Worm (Caenorhabditis elegans): ENCODE measurements around the gene unc-83.

Gene unc-83

DNA sequence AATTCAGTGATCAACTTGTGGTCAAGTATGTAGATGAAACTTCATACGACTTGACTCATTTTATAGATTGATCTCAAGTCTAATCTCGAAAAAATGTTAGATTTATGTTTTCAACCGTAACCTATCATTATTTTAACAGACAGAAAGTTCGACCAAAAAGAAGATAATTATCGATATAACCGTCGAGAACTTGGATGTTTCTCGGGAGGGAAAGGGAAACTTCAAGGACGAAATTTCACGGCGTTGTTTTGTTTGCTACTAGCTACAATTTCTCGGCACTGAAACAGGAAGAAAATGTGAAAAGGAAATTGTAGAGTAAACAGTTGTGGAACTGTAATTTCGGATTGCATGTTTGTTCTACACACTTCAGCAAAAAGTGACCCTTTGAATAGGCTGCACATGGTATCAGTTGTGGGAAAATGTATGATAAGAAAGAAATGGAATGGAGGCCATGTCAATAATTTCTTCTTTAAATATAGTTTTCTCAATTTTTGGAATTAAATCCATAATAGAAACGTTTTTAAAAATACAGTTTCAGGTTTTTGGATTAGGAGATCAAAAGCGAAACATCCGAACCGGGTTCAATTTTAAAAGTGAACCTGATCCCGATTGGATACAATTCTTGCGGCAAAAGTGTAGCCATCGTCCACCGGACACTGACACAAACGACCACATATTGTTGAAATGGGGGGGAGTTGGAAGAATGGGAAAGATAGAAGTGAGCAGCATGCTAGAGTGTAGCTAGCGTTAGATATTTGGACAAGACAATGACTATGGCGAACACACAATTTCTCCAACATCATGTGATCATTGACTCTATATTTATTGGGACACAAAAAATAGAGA lies 34.1 kb upstream of the unc-83 start (continued):
- TF ChIP-seq dmd-9 (GFP tag; IDR thresholded peaks at IDR 0.05): no peak
- no peak for TF ChIP-seq daf-12 (tag; optimal IDR thresholded peaks at IDR 0.05)
- TF ChIP-seq skn-1 (tag; optimal IDR thresholded peaks at IDR 0.05): no peak
- no peak for TF ChIP-seq pha-4 (GFP tag; IDR thresholded peaks at IDR 0.05)
- no peak for TF ChIP-seq pha-4 (tag; optimal IDR thresholded peaks at IDR 0.05)
- TF ChIP-seq zip-11 (GFP tag; IDR thresholded peaks at IDR 0.05): no peak
- TF ChIP-seq mxl-3 (GFP tag; optimal IDR thresholded peaks at IDR 0.05): no peak
- TF ChIP-seq madf-5 (GFP tag; IDR thresholded peaks at IDR 0.05): no peak
- no peak for TF ChIP-seq lin-1 (GFP tag; IDR thresholded peaks at IDR 0.05)
- TF ChIP-seq daf-19 (GFP tag; conservative IDR thresholded peaks at IDR 0.05): no peak
- TF ChIP-seq unc-130 (GFP tag; optimal IDR thresholded peaks at IDR 0.05): no peak
- no peak for TF ChIP-seq lir-3 (tag; optimal IDR thresholded peaks at IDR 0.05)
- TF ChIP-seq spr-1 (tag; optimal IDR thresholded peaks at IDR 0.05): no peak
- no peak for TF ChIP-seq cey-2 (tag; optimal IDR thresholded peaks at IDR 0.05; ENCODE audit: borderline replicate concordance, insufficient read depth)
- no peak for TF ChIP-seq php-3 (GFP tag; IDR thresholded peaks at IDR 0.05)
- no peak for TF ChIP-seq daf-8 (GFP tag; IDR thresholded peaks at IDR 0.05)
- TF ChIP-seq dve-1 (tag; optimal IDR thresholded peaks at IDR 0.05; ENCODE audit: insufficient read depth): peak; percentile 53
- TF ChIP-seq snpc-4 (tag; optimal IDR thresholded peaks at IDR 0.05): no peak
- no peak for TF ChIP-seq nhr-48 (tag; optimal IDR thresholded peaks at IDR 0.05)
- no peak for TF ChIP-seq lin-15B (tag; optimal IDR thresholded peaks at IDR 0.05)
- no peak for TF ChIP-seq zip-2 (tag; optimal IDR thresholded peaks at IDR 0.05)
- TF ChIP-seq nhr-76 (tag; optimal IDR thresholded peaks at IDR 0.05): no peak
- no peak for TF ChIP-seq zfp-2 (tag; optimal IDR thresholded peaks at IDR 0.05)
- TF ChIP-seq ces-1 (GFP tag; optimal IDR thresholded peaks at IDR 0.05): no peak
- TF ChIP-seq ama-1 (optimal IDR thresholded peaks at IDR 0.05): no peak
- TF ChIP-seq saeg-2 (GFP tag; IDR thresholded peaks at IDR 0.05): no peak
- TF ChIP-seq nhr-10 (tag; optimal IDR thresholded peaks at IDR 0.05): no peak
- no peak for TF ChIP-seq ztf-7 (tag; optimal IDR thresholded peaks at IDR 0.05)
- TF ChIP-seq dmd-6 (GFP tag; IDR thresholded peaks at IDR 0.05): no peak; the same call in 1 of the 2 replicates
- TF ChIP-seq lim-7 (GFP tag; IDR thresholded peaks at IDR 0.05): no peak
- no peak for TF ChIP-seq ceh-32 (tag; optimal IDR thresholded peaks at IDR 0.05; ENCODE audit: poor library complexity)
- no peak for TF ChIP-seq ceh-44 (GFP tag; IDR thresholded peaks at IDR 0.05)
- TF ChIP-seq nhr-25 (tag; optimal IDR thresholded peaks at IDR 0.05; ENCODE audit: borderline replicate concordance, insufficient read depth): no peak
- TF ChIP-seq zag-1 (tag; optimal IDR thresholded peaks at IDR 0.05): no peak
- no peak for TF ChIP-seq nhr-102 (tag; optimal IDR thresholded peaks at IDR 0.05)
- TF ChIP-seq aha-1 (tag): peak; percentile 10

DNA sequence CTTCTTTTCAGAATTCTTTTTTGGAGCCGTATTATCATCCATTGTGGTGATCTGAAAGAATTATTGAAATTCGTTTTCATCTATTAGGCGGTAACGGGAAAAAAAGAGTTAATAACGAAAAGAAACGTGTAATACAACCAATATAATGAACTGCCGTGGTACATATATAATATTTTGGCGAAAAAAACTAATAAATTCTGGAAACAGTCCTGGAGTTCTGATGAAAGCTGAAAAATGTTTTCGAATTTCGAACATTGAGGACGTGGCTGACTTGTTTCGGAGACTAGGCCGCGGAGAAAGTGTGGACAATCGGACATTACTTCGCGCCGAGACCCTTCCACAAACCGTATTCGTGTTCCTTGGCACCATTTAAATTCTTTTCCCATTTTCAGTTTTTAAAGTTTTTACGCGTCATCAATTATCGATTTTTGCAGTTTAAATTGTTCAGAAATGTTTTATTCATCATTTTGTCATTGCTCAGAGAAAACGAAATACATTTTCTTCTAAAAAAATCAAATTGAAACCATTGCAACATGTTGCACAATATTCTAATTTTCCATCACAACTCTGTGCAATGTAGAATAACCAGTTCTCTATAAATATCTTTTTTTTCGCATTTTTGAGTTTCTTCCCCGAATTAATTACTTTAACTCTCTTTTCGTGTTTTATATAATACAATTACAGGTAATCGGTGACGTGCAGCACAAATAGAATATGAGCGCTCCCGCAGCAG lies 31.3 kb upstream of the unc-83 start, which contains the start of the genes gad-1 and erfa-1:
gad-1 (minus strand) TSS at position 51 of the 733 bp plus-strand sequence.
erfa-1 (plus strand) TSS at position 683 of the 733 bp plus-strand sequence.
- TF ChIP-seq pha-4 (GFP tag; IDR thresholded peaks at IDR 0.05) (no peak), pha-4 (tag; optimal IDR thresholded peaks at IDR 0.05) (no peak), lin-13 (GFP tag; optimal IDR thresholded peaks at IDR 0.05) (peak; percentile 77), nhr-41 (GFP tag; IDR thresholded peaks at IDR 0.05) (no peak), spr-1 (tag; optimal IDR thresholded peaks at IDR 0.05) (no peak), lsy-2 (tag; optimal IDR thresholded peaks at IDR 0.05) (peak in 1 of 2 experiments; percentile 88), nhr-77 (tag; optimal IDR thresholded peaks at IDR 0.05) (peak; percentile 68), aly-2 (tag; optimal IDR thresholded peaks at IDR 0.05) (no peak), hif-1 (tag; optimal IDR thresholded peaks at IDR 0.05) (peak in 1 of 2 experiments; percentile 75), tag-97 (GFP tag; IDR thresholded peaks at IDR 0.05) (no peak), Y105C5A.15 (GFP tag; IDR thresholded peaks at IDR 0.05) (no peak), unc-39 (tag; optimal IDR thresholded peaks at IDR 0.05) (no peak), mes-2 (tag; optimal IDR thresholded peaks at IDR 0.05; ENCODE audit: poor library complexity, severe bottlenecking) (peak; percentile 95), Y75B8A.6 (GFP tag; IDR thresholded peaks at IDR 0.05) (no peak), gei-8 (GFP tag; optimal IDR thresholded peaks at IDR 0.05) (no peak), egl-43 (GFP tag; IDR thresholded peaks at IDR 0.05) (no peak), nhr-237 (tag; optimal IDR thresholded peaks at IDR 0.05) (no peak)
